Worm (Caenorhabditis elegans) whole organism, L2 larva: ENCODE measurements around the gene Y57G11C.48.

Experiments used
- F13H6.1 ChIP-seq: sonication (generic microtip); optimal IDR thresholded peaks from 2 replicates; lab custom pipeline; 2016; ENCODE audit warnings: missing genetic modification characterization, missing compliant biosample characterization
- R02D3.7 ChIP-seq: fragments of 150-350 bp; optimal IDR thresholded peaks from 2 replicates; lab custom pipeline; 2014; ENCODE audit warnings: missing biosample characterization, missing genetic modification characterization
- Y55F3AM.14 ChIP-seq: fragments of 200-800 bp; sonication (Bioruptor generic); optimal IDR thresholded peaks from 2 replicates; lab custom pipeline; 2018; ENCODE audit warnings: mild to moderate bottlenecking, missing genetic modification characterization, missing compliant biosample characterization
- aly-2 ChIP-seq: fragments of 150-350 bp; optimal IDR thresholded peaks from 2 replicates; lab custom pipeline; 2014; ENCODE audit warnings: missing biosample characterization, missing genetic modification characterization
- ama-1 ChIP-seq: fragments of 150-350 bp; optimal IDR thresholded peaks from 2 replicates; lab custom pipeline; 2018; ENCODE audit warnings: inconsistent platforms
- blmp-1 ChIP-seq: sonication (generic microtip); optimal IDR thresholded peaks from 2 replicates; lab custom pipeline; 2017; ENCODE audit warnings: missing genetic modification characterization, mild to moderate bottlenecking, missing compliant biosample characterization, antibody characterized with exemption, moderate library complexity; ENCODE audit not compliant: insufficient read depth
- ceh-16 ChIP-seq: fragments of 150-350 bp; optimal IDR thresholded peaks from 2 replicates; lab custom pipeline; 2014; ENCODE audit warnings: missing biosample characterization, missing genetic modification characterization
- crh-2 ChIP-seq: sonication (generic microtip); optimal IDR thresholded peaks from 2 replicates; lab custom pipeline; 2017; ENCODE audit warnings: missing biosample characterization, missing genetic modification characterization
- elt-1 ChIP-seq: fragments of 150-350 bp; optimal IDR thresholded peaks from 2 replicates; lab custom pipeline; 2014; ENCODE audit warnings: missing biosample characterization, missing genetic modification characterization
- elt-3 ChIP-seq: sonication (generic microtip); optimal IDR thresholded peaks from 2 replicates; lab custom pipeline; 2017; ENCODE audit warnings: missing biosample characterization, missing genetic modification characterization
- gmeb-1 ChIP-seq: fragments of 150-350 bp; optimal IDR thresholded peaks from 2 replicates; lab custom pipeline; 2014; ENCODE audit warnings: missing biosample characterization, missing genetic modification characterization
- lin-39 ChIP-seq: fragments of 150-350 bp; optimal IDR thresholded peaks from 2 replicates; lab custom pipeline; 2014; ENCODE audit warnings: missing biosample characterization, missing genetic modification reagents, missing genetic modification characterization
- nhr-10 ChIP-seq: sonication (generic microtip); optimal IDR thresholded peaks from 2 replicates; lab custom pipeline; 2017; ENCODE audit warnings: missing biosample characterization, missing genetic modification characterization
- nhr-129 ChIP-seq: fragments of 150-350 bp; optimal IDR thresholded peaks from 2 replicates; lab custom pipeline; 2014; ENCODE audit warnings: missing biosample characterization, missing genetic modification characterization
- sem-4 ChIP-seq: fragments of 150-350 bp; optimal IDR thresholded peaks from 2 replicates; lab custom pipeline; 2014; ENCODE audit warnings: missing biosample characterization, missing genetic modification reagents, missing genetic modification characterization
- skn-1 ChIP-seq: sonication (generic microtip); optimal IDR thresholded peaks from 2 replicates; lab custom pipeline; 2017; ENCODE audit warnings: missing biosample characterization, missing genetic modification characterization
- sma-3 ChIP-seq: sonication (generic microtip); optimal IDR thresholded peaks from 2 replicates; lab custom pipeline; 2016; ENCODE audit warnings: missing genetic modification reagents, missing genetic modification characterization, missing compliant biosample characterization
- unc-39 ChIP-seq: fragments of 150-350 bp; optimal IDR thresholded peaks from 2 replicates; lab custom pipeline; 2014; ENCODE audit warnings: missing biosample characterization, missing genetic modification characterization
- unc-55 ChIP-seq: fragments of 150-350 bp; sonication (generic microtip); optimal IDR thresholded peaks from 3 replicates; lab custom pipeline; 2014; ENCODE audit warnings: missing biosample characterization, missing genetic modification reagents, missing genetic modification characterization
- unc-62 ChIP-seq: fragments of 150-350 bp; optimal IDR thresholded peaks from 2 replicates; lab custom pipeline; 2014; ENCODE audit warnings: missing biosample characterization, missing genetic modification reagents, missing genetic modification characterization
- ztf-1 ChIP-seq: fragments of 200-800 bp; sonication (Bioruptor generic); conservative IDR thresholded peaks from 2 replicates; pipeline ENCODE4 v1.3.6; 2022; ENCODE audit warnings: missing genetic modification characterization, missing compliant biosample characterization
- ztf-11 ChIP-seq: sonication (generic microtip); optimal IDR thresholded peaks from 2 replicates; lab custom pipeline; 2017; ENCODE audit warnings: missing biosample characterization, missing genetic modification characterization
- ztf-4 ChIP-seq: fragments of 150-350 bp; optimal IDR thresholded peaks from 2 replicates; lab custom pipeline; 2014; ENCODE audit warnings: missing biosample characterization, missing genetic modification characterization

The Y57G11C.48 gene

ce11 chrIV:14919310-14919709, 24.8 kb downstream of the Y57G11C.48 start, which contains the start of gene ccch-5:
ccch-5 (plus strand) TSS chrIV:14919610.
- TF ChIP-seq skn-1 (no peak), elt-1 (tag; lab: Kevin White, UChicago) (no peak), sma-3 (no peak), ceh-16 (tag; lab: Kevin White, UChicago) (no peak), R02D3.7 (tag; lab: Kevin White, UChicago) (no peak), sem-4 (tag; lab: Kevin White, UChicago) (no peak), lin-39 (tag; lab: Kevin White, UChicago) (no peak), crh-2 (no peak), ztf-11 (tag; lab: Kevin White, UChicago) (no peak), nhr-10 (tag; lab: Kevin White, UChicago) (no peak), unc-55 (no peak), ztf-1 (GFP tag; lab: Robert Waterston, UW) (no peak), elt-3 (tag; lab: Kevin White, UChicago) (no peak)

ce11 chrIV:14909589-14909988, 34.5 kb downstream of the Y57G11C.48 start, which contains the start of gene pnc-2:
pnc-2 (minus strand) TSS chrIV:14909689.
- TF ChIP-seq lin-39 (tag; lab: Kevin White, UChicago) (no peak), nhr-10 (tag; lab: Kevin White, UChicago) (no peak), ztf-4 (no peak), nhr-129 (no peak), elt-1 (tag; lab: Kevin White, UChicago) (no peak), F13H6.1 (tag; lab: Kevin White, UChicago) (no peak), R02D3.7 (tag; lab: Kevin White, UChicago) (no peak), blmp-1 (tag; lab: Kevin White, UChicago) (no peak), ama-1 (lab: Kevin White, UChicago) (no peak), Y55F3AM.14 (GFP tag; lab: Kevin White, UChicago) (no peak)
- TF ChIP-seq, all 48 proteins: peak for 0

- no peak for TF ChIP-seq ztf-11 (tag; lab: Kevin White, UChicago)
- TF ChIP-seq ceh-16 (tag; lab: Kevin White, UChicago): peak; percentile 17
Observed at ce11 chrIV:14903188-14903587, 40.9 kb downstream of the Y57G11C.48 start.

ce11 chrIV:14894339-14894738, 49.8 kb downstream of the Y57G11C.48 start:
- no peak for TF ChIP-seq unc-62 (GFP tag; lab: Kevin White, UChicago)
- TF ChIP-seq aly-2: no peak
- TF ChIP-seq unc-39 (tag; lab: Kevin White, UChicago): no peak
- TF ChIP-seq skn-1: no peak
- no peak for TF ChIP-seq gmeb-1 (tag; lab: Kevin White, UChicago)
